Worm (Caenorhabditis elegans) whole organism, L4/young adult: ENCODE measurements around the gene T26E4.9.

Experiments used
- dao-5 ChIP-seq: sonication (generic microtip); optimal IDR thresholded peaks from 2 replicates; lab custom pipeline; 2016; ENCODE audit warnings: missing genotype, missing genetic modification characterization, moderate library complexity, missing compliant biosample characterization
- him-1 ChIP-seq: sonication (generic microtip); optimal IDR thresholded peaks from 2 replicates; lab custom pipeline; 2016; ENCODE audit warnings: missing genotype, missing genetic modification reagents, missing genetic modification characterization, missing compliant biosample characterization

DNA sequence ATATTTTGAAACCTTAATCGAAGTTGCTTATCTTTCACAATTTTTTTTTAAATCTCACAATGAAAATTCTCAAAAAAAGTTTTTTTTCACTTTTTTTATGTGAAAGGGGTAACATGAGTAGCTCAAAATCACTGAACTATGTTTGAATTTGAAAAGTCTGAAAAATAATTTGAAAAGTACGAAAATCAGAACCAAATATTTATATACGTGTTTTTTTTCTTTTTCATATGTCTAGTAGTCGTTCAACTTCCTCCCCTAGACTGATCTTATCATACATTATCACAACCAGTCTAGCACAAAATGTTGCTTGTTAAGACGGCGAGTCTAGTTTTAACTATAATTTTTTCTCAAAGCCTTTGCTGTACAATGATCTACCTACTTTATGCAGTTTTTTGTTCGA is 18.9 kb upstream of the T26E4.9 start, which contains the start of gene srbc-49:
- TF ChIP-seq him-1 (tag; lab: Kevin White, UChicago) (no peak), dao-5 (tag; lab: Kevin White, UChicago) (no peak)
